Worm (Caenorhabditis elegans) whole organism, L4/young adult: ENCODE data around the gene Y53F4B.14.

ENCODE experiments used
- W03F9.2 ChIP-seq: fragments of 150-350 bp; optimal IDR thresholded peaks from 2 replicates; lab custom pipeline; 2014; ENCODE audit warnings: missing biosample characterization, missing genetic modification characterization
- dao-5 ChIP-seq: sonication (generic microtip); optimal IDR thresholded peaks from 2 replicates; lab custom pipeline; 2016; ENCODE audit warnings: missing genotype, missing genetic modification characterization, moderate library complexity, missing compliant biosample characterization
- him-1 ChIP-seq: sonication (generic microtip); optimal IDR thresholded peaks from 2 replicates; lab custom pipeline; 2016; ENCODE audit warnings: missing genotype, missing genetic modification reagents, missing genetic modification characterization, missing compliant biosample characterization

DNA sequence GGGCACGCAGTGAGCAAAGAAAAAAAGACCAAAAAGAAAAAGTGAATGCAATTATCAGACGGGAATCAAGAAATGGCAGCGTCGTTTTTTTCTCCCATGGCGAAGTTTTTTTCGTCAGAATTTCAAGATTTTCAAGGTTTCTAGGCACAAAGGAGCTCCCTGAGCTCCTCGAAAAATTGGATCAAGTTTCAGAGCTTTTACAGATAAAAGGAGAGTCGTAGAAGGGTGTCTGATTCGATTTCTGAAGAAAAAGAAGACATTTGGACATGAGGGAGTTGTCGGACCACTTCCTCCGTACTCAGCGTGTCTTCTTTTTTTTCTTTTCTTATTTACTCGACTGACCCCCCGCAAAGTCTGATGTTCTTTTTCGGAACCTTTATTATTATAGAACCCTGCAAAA, 22.1 kb upstream of the Y53F4B.14 start:
- no peak for TF ChIP-seq dao-5 (tag; lab: Kevin White, UChicago)
- no peak for TF ChIP-seq him-1 (tag; lab: Kevin White, UChicago)
- no peak for TF ChIP-seq W03F9.2 (tag; lab: Kevin White, UChicago)
